Worm (Caenorhabditis elegans) whole organism, early embryonic: ENCODE data around the gene srw-39.

Source experiments
- B0310.2 ChIP-seq: sonication (generic microtip); optimal IDR thresholded peaks from 2 replicates; lab custom pipeline; 2016; ENCODE audit warnings: mild to moderate bottlenecking, missing genetic modification characterization, missing compliant biosample characterization
- F13C5.2 ChIP-seq: sonication (generic microtip); optimal IDR thresholded peaks from 2 replicates; lab custom pipeline; 2017; ENCODE audit warnings: mild to moderate bottlenecking, missing genetic modification characterization, inconsistent platforms, missing compliant biosample characterization
- aly-1 ChIP-seq: sonication (generic microtip); optimal IDR thresholded peaks from 2 replicates; lab custom pipeline; 2016; ENCODE audit warnings: missing genetic modification characterization, missing compliant biosample characterization
- ama-1 ChIP-seq: fragments of 150-350 bp; optimal IDR thresholded peaks from 2 replicates; lab custom pipeline; 2014
- ceh-13 ChIP-seq: fragments of 200-800 bp; sonication (Bioruptor generic); optimal IDR thresholded peaks from 2 replicates; lab custom pipeline; 2018; ENCODE audit warnings: mild to moderate bottlenecking, missing genetic modification characterization, missing compliant biosample characterization
- ceh-36 ChIP-seq: sonication (generic microtip); optimal IDR thresholded peaks from 2 replicates; lab custom pipeline; 2016; ENCODE audit warnings: missing genetic modification characterization, inconsistent platforms, missing compliant biosample characterization
- ets-7 ChIP-seq: sonication (generic microtip); optimal IDR thresholded peaks from 2 replicates; lab custom pipeline; 2016; ENCODE audit warnings: missing genotype, missing genetic modification characterization, missing compliant biosample characterization
- flt-1 ChIP-seq: fragments of 200-800 bp; sonication (Bioruptor generic); IDR thresholded peaks from 2 replicates; pipeline ENCODE4 v1.3.6; 2022; ENCODE audit warnings: missing genetic modification characterization, missing compliant biosample characterization
- hmbx-1 ChIP-seq: sonication (generic microtip); optimal IDR thresholded peaks from 2 replicates; lab custom pipeline; 2016; ENCODE audit warnings: mild to moderate bottlenecking, missing genetic modification characterization, missing compliant biosample characterization
- hmg-4 ChIP-seq: fragments of 200-800 bp; sonication (Bioruptor generic); optimal IDR thresholded peaks from 2 replicates; lab custom pipeline; 2018; ENCODE audit warnings: mild to moderate bottlenecking, missing genetic modification characterization, missing compliant biosample characterization
- hnd-1 ChIP-seq: sonication (generic microtip); optimal IDR thresholded peaks from 2 replicates; lab custom pipeline; 2016; ENCODE audit warnings: missing genetic modification characterization, missing compliant biosample characterization
- pes-1 ChIP-seq: fragments of 200-800 bp; sonication (Bioruptor generic); IDR thresholded peaks from 2 replicates; pipeline ENCODE4 v1.3.6; 2022; ENCODE audit warnings: missing genetic modification reagents, missing genetic modification characterization, missing compliant biosample characterization
- scrt-1 ChIP-seq: fragments of 200-800 bp; sonication (Bioruptor generic); IDR thresholded peaks from 2 replicates; pipeline ENCODE4 v1.3.6; 2022; ENCODE audit warnings: missing genetic modification characterization, missing compliant biosample characterization
- sea-1 ChIP-seq: fragments of 200-800 bp; sonication (Bioruptor generic); conservative IDR thresholded peaks from 2 replicates; pipeline ENCODE4 v1.3.6; 2022; ENCODE audit warnings: missing genetic modification characterization, missing compliant biosample characterization
- tbx-11 ChIP-seq: fragments of 200-800 bp; sonication (Bioruptor generic); IDR thresholded peaks from 2 replicates; pipeline ENCODE4 v1.3.6; 2022; ENCODE audit warnings: missing genetic modification characterization, missing compliant biosample characterization
- tbx-37 ChIP-seq: fragments of 200-800 bp; sonication (Bioruptor generic); conservative IDR thresholded peaks from 2 replicates; pipeline ENCODE4 v1.3.6; 2022; ENCODE audit warnings: missing genetic modification reagents, missing genetic modification characterization, missing compliant biosample characterization
- tra-4 ChIP-seq: sonication (generic microtip); optimal IDR thresholded peaks from 2 replicates; lab custom pipeline; 2017; ENCODE audit warnings: missing genetic modification characterization, missing compliant biosample characterization

Gene srw-39

ce11 chrV:20182311-20182710, 10.5 kb upstream of the srw-39 start:
- TF ChIP-seq hmg-4 (GFP tag; lab: Kevin White, UChicago) (no peak), B0310.2 (tag; lab: Kevin White, UChicago) (no peak), tbx-11 (GFP tag; lab: Robert Waterston, UW) (no peak), ceh-36 (no peak), scrt-1 (GFP tag; lab: Robert Waterston, UW) (no peak), F13C5.2 (tag; lab: Kevin White, UChicago) (no peak), pes-1 (GFP tag; lab: Robert Waterston, UW) (no peak), sea-1 (GFP tag; lab: Robert Waterston, UW) (no peak), flt-1 (GFP tag; lab: Robert Waterston, UW) (no peak), ceh-13 (no peak), ets-7 (no peak), hmbx-1 (tag; lab: Kevin White, UChicago) (no peak), ama-1 (no peak), hnd-1 (tag; lab: Kevin White, UChicago) (no peak), tbx-37 (GFP tag; lab: Robert Waterston, UW) (no peak), tra-4 (tag; lab: Kevin White, UChicago) (no peak), aly-1 (tag; lab: Kevin White, UChicago) (no peak)

DNA sequence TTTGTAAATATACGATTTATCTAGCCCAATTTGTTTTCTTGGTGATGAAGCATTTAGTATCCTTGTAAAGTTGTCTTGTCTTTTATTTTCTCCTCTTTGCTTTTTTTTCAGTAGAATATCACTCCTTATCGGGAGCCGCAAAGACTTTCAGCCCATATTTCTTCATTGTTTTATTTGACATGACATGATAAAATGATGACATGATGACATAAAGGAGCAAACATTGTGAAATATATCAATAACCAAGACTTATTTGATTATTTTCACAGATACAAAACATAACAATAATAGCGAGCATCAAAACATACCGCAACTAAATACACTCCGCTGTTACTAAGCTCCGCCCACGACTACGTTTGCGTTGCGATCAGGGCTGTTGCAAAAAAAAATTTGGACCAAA, 6.0 kb downstream of the srw-39 start:
- no peak for TF ChIP-seq ets-7
- TF ChIP-seq hmg-4 (GFP tag; lab: Kevin White, UChicago) = no peak

ce11 chrV:20164059-20164892, 7.6 kb downstream of the srw-39 start, which contains the start of gene F19B2.5:
Gene F19B2.5, minus strand, starts transcription at chrV:20164165.
- TF ChIP-seq aly-1 (tag; lab: Kevin White, UChicago) (no peak), sea-1 (GFP tag; lab: Robert Waterston, UW) (no peak), ceh-36 (no peak), tbx-11 (GFP tag; lab: Robert Waterston, UW) (no peak), hnd-1 (tag; lab: Kevin White, UChicago) (no peak), flt-1 (GFP tag; lab: Robert Waterston, UW) (no peak), hmg-4 (GFP tag; lab: Kevin White, UChicago) (no peak), hmbx-1 (tag; lab: Kevin White, UChicago) (no peak), tbx-37 (GFP tag; lab: Robert Waterston, UW) (no peak), scrt-1 (GFP tag; lab: Robert Waterston, UW) (no peak), ceh-13 (no peak), tra-4 (tag; lab: Kevin White, UChicago) (no peak), F13C5.2 (tag; lab: Kevin White, UChicago) (no peak), ets-7 (no peak)

- TF ChIP-seq ceh-36 (no peak), ets-7 (no peak)
Measured at ce11 chrV:20163105-20163449, 8.8 kb downstream of the srw-39 start.

ce11 chrV:20162290-20163104, 9.3 kb downstream of the srw-39 start:
- no peak for TF ChIP-seq pes-1 (GFP tag; lab: Robert Waterston, UW)
- TF ChIP-seq hnd-1 (tag; lab: Kevin White, UChicago) = no peak
- no peak for TF ChIP-seq sea-1 (GFP tag; lab: Robert Waterston, UW)
- TF ChIP-seq aly-1 (tag; lab: Kevin White, UChicago) = no peak
- no peak for TF ChIP-seq ceh-36
- no peak for TF ChIP-seq tra-4 (tag; lab: Kevin White, UChicago)
- no peak for TF ChIP-seq ets-7
- no peak for TF ChIP-seq ama-1
- TF ChIP-seq B0310.2 (tag; lab: Kevin White, UChicago) = no peak
- TF ChIP-seq hmbx-1 (tag; lab: Kevin White, UChicago) = no peak
- no peak for TF ChIP-seq scrt-1 (GFP tag; lab: Robert Waterston, UW)
- no peak for TF ChIP-seq F13C5.2 (tag; lab: Kevin White, UChicago)
- TF ChIP-seq tbx-11 (GFP tag; lab: Robert Waterston, UW) = no peak

DNA sequence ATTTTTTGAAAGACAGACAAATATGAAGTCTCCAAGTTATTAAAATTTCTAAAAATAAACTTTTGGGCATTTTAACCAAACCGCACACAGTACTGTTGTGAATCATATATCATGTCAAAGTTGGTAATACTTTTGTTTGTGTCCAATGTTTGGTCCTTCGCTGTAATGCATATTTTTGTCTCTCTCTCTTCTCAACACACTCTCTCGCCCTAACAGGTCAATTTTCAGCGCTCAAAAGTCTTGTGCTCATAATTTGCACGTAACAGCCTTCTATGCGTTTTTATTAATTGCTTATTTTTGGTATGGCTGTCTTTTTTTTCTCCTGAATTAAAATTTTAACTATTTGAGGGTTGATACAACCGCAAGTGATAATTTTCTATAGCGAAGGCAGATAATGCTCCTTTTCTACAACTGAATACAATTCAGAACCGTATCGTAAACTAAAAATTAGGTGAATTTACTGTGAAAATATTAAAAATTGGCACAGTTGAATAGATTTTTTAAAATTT, 10.0 kb downstream of the srw-39 start:
- TF ChIP-seq scrt-1 (GFP tag; lab: Robert Waterston, UW) (no peak), sea-1 (GFP tag; lab: Robert Waterston, UW) (no peak), tra-4 (tag; lab: Kevin White, UChicago) (no peak), ceh-36 (no peak), aly-1 (tag; lab: Kevin White, UChicago) (no peak), tbx-11 (GFP tag; lab: Robert Waterston, UW) (no peak), F13C5.2 (tag; lab: Kevin White, UChicago) (no peak), hmg-4 (GFP tag; lab: Kevin White, UChicago) (no peak), B0310.2 (tag; lab: Kevin White, UChicago) (no peak), tbx-37 (GFP tag; lab: Robert Waterston, UW) (no peak), flt-1 (GFP tag; lab: Robert Waterston, UW) (no peak), hnd-1 (tag; lab: Kevin White, UChicago) (no peak), hmbx-1 (tag; lab: Kevin White, UChicago) (no peak), ets-7 (no peak), pes-1 (GFP tag; lab: Robert Waterston, UW) (no peak), ama-1 (no peak)

DNA sequence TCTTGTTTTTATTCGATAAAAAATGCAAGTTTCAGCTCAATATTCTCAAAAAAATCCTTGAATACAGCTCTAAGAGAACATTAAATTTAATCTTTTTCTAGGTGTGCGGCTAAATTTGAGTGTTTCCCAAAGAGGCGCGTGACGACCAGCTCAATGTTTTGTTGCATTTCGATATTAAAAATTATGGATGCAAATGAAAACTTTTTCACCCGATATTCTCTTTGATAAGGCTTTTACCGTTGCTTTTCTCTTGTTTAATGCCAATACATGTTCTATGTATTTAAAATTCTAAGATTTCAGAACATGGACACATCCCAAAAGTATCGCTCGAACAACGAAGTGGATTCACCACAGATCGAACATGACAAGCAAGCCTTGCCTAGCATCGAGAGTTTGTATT, 13.6 kb downstream of the srw-39 start, which contains the start of gene F19B2.6:
TSS of gene F19B2.6 (plus strand) at position 301 of the 400 bp plus-strand sequence.
- TF ChIP-seq ceh-13 (no peak), flt-1 (GFP tag; lab: Robert Waterston, UW) (no peak), F13C5.2 (tag; lab: Kevin White, UChicago) (no peak), hnd-1 (tag; lab: Kevin White, UChicago) (no peak), ama-1 (no peak), tra-4 (tag; lab: Kevin White, UChicago) (no peak), aly-1 (tag; lab: Kevin White, UChicago) (no peak), ets-7 (no peak), sea-1 (GFP tag; lab: Robert Waterston, UW) (no peak), tbx-37 (GFP tag; lab: Robert Waterston, UW) (no peak), pes-1 (GFP tag; lab: Robert Waterston, UW) (no peak), B0310.2 (tag; lab: Kevin White, UChicago) (no peak), scrt-1 (GFP tag; lab: Robert Waterston, UW) (no peak), tbx-11 (GFP tag; lab: Robert Waterston, UW) (no peak), hmbx-1 (tag; lab: Kevin White, UChicago) (no peak), hmg-4 (GFP tag; lab: Kevin White, UChicago) (no peak), ceh-36 (no peak)
